Worm (Caenorhabditis elegans) whole organism, early embryonic: ENCODE measurements around the gene Y82E9BR.8.

ENCODE experiments used
- F13C5.2 ChIP-seq: sonication (generic microtip); optimal IDR thresholded peaks from 2 replicates; lab custom pipeline; 2017; ENCODE audit warnings: mild to moderate bottlenecking, missing genetic modification characterization, inconsistent platforms, missing compliant biosample characterization
- aly-1 ChIP-seq: sonication (generic microtip); optimal IDR thresholded peaks from 2 replicates; lab custom pipeline; 2016; ENCODE audit warnings: missing genetic modification characterization, missing compliant biosample characterization
- ama-1 ChIP-seq: fragments of 150-350 bp; optimal IDR thresholded peaks from 2 replicates; lab custom pipeline; 2014
- ceh-36 ChIP-seq: sonication (generic microtip); optimal IDR thresholded peaks from 2 replicates; lab custom pipeline; 2016; ENCODE audit warnings: missing genetic modification characterization, inconsistent platforms, missing compliant biosample characterization
- ets-7 ChIP-seq: sonication (generic microtip); optimal IDR thresholded peaks from 2 replicates; lab custom pipeline; 2016; ENCODE audit warnings: missing genotype, missing genetic modification characterization, missing compliant biosample characterization
- flt-1 ChIP-seq: fragments of 200-800 bp; sonication (Bioruptor generic); IDR thresholded peaks from 2 replicates; pipeline ENCODE4 v1.3.6; 2022; ENCODE audit warnings: missing genetic modification characterization, missing compliant biosample characterization
- hmbx-1 ChIP-seq: sonication (generic microtip); optimal IDR thresholded peaks from 2 replicates; lab custom pipeline; 2016; ENCODE audit warnings: mild to moderate bottlenecking, missing genetic modification characterization, missing compliant biosample characterization
- hmg-4 ChIP-seq: fragments of 200-800 bp; sonication (Bioruptor generic); optimal IDR thresholded peaks from 2 replicates; lab custom pipeline; 2018; ENCODE audit warnings: mild to moderate bottlenecking, missing genetic modification characterization, missing compliant biosample characterization
- hnd-1 ChIP-seq: sonication (generic microtip); optimal IDR thresholded peaks from 2 replicates; lab custom pipeline; 2016; ENCODE audit warnings: missing genetic modification characterization, missing compliant biosample characterization

- TF ChIP-seq hmbx-1 = no peak
- TF ChIP-seq ama-1 (lab: Kevin White, UChicago) = no peak
- TF ChIP-seq hmg-4 (GFP tag; lab: Kevin White, UChicago) = no peak
- TF ChIP-seq aly-1 (tag; lab: Kevin White, UChicago) = no peak
- TF ChIP-seq flt-1 (GFP tag; lab: Robert Waterston, UW) = no peak
- no peak for TF ChIP-seq F13C5.2 (tag; lab: Kevin White, UChicago)
- TF ChIP-seq ets-7 = no peak
- TF ChIP-seq ceh-36 (tag; lab: Kevin White, UChicago) = no peak
- no peak for TF ChIP-seq hnd-1
Observed at ce11 chrIII:1308887-1309286, 49.0 kb downstream of the Y82E9BR.8 start, which contains the start of gene Y82E9BL.12.
